Fruit fly (Drosophila melanogaster) whole organism: ENCODE measurements around the gene CG13700.

Source experiments
- CG8478 ChIP-seq: fragments of >200 bp; optimal IDR thresholded peaks from 2 replicates; lab custom pipeline; 2018; ENCODE audit warnings: inconsistent platforms
- EcR ChIP-seq, 2 experiments: fragments of >200 bp; optimal IDR thresholded peaks; 2 replicates each; lab custom pipeline; 2017; ENCODE audit warnings: missing biosample characterization in 2 of 2, missing genetic modification characterization in 2 of 2, missing genetic modification reagents in 2 of 2

- TF ChIP-seq CG8478 (no peak), EcR (GFP tag; optimal IDR thresholded peaks at IDR 0.05; lab: Kevin White, UChicago) (no peak)
Observed at dm6 chr3L:18272321-18273054, 28.6 kb downstream of the CG13700 start.
